Fruit fly (Drosophila melanogaster): Measurements from ENCODE around the gene tal-2A.

tal-2A gene

DNA sequence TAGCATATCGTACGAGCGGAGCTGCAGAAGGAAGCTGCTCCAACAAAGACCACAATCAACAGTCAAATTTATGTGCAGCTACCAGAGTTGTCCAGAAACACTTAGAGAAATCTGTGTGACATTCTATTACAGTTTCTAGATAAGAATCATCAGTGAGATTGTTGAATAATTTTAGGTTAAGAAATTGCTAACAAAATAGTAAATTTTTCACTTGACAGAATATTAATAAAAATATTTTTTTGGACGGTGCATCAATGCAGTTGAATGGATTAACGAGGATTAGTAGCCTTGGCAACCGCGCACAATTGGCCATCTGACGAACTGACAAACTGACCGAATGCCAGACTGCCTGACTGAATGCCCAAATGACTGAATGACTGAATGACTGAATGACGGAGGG lies 34.4 kb downstream of the tal-2A start (continued):
- TF ChIP-seq Sox102F (GFP tag; optimal IDR thresholded peaks at IDR 0.05), result no peak
- TF ChIP-seq Blimp-1 (GFP tag; optimal IDR thresholded peaks at IDR 0.05), result no peak
- no peak for TF ChIP-seq CG6792 (GFP tag; optimal IDR thresholded peaks at IDR 0.05)
- TF ChIP-seq fd59A (GFP tag; optimal IDR thresholded peaks at IDR 0.05), result no peak
- TF ChIP-seq salr (GFP tag; optimal IDR thresholded peaks at IDR 0.05), result peak in 1 of 2 experiments; percentile 7
- no peak for TF ChIP-seq CG6163 (GFP tag; IDR thresholded peaks at IDR 0.05)
- TF ChIP-seq Lpt (GFP tag; optimal IDR thresholded peaks at IDR 0.05), result no peak
- no peak for TF ChIP-seq acj6 (GFP tag; optimal IDR thresholded peaks at IDR 0.05)
- TF ChIP-seq CG11762 (GFP tag; optimal IDR thresholded peaks at IDR 0.05; ENCODE audit: insufficient read depth), result no peak
- no peak for TF ChIP-seq Eip75B (GFP tag; optimal IDR thresholded peaks at IDR 0.05)
- TF ChIP-seq Smox (GFP tag; optimal IDR thresholded peaks at IDR 0.05), result no peak
- TF ChIP-seq Sox14 (GFP tag; optimal IDR thresholded peaks at IDR 0.05), result peak; percentile 11
- TF ChIP-seq Eip78C (GFP tag), result peak; percentile 28
- no peak for TF ChIP-seq dac (GFP tag; optimal IDR thresholded peaks at IDR 0.05)

dm6 chr3R:13848272-13848671 lies 35.4 kb downstream of the tal-2A start:
- peak; percentile 12 for TF ChIP-seq CG6276 (GFP tag; optimal IDR thresholded peaks at IDR 0.05)
- TF ChIP-seq svp (GFP tag), result peak; percentile 64
- peak; percentile 25 for TF ChIP-seq CG10631 (GFP tag; optimal IDR thresholded peaks at IDR 0.05)
- TF ChIP-seq Met (GFP tag; optimal IDR thresholded peaks at IDR 0.05), result no peak
- TF ChIP-seq Hr38 (GFP tag; optimal IDR thresholded peaks at IDR 0.05), result no peak
- no peak for TF ChIP-seq Gug (GFP tag; IDR thresholded peaks at IDR 0.05)
- peak; percentile 1 for TF ChIP-seq CG4318 (GFP tag; optimal IDR thresholded peaks at IDR 0.05)
- no peak for TF ChIP-seq eg (GFP tag; IDR thresholded peaks at IDR 0.05)
- no peak for TF ChIP-seq Sox15 (GFP tag; optimal IDR thresholded peaks at IDR 0.05)
- TF ChIP-seq Smox (GFP tag; optimal IDR thresholded peaks at IDR 0.05), result no peak
- no peak for TF ChIP-seq fkh (GFP tag; optimal IDR thresholded peaks at IDR 0.05)
- no peak for TF ChIP-seq CG6163 (GFP tag; IDR thresholded peaks at IDR 0.05)
- TF ChIP-seq ss (GFP tag; optimal IDR thresholded peaks at IDR 0.05), result peak in 1 of 2 experiments; percentile 21
- no peak for TF ChIP-seq Hr39 (GFP tag; optimal IDR thresholded peaks at IDR 0.05)
- TF ChIP-seq CG8632 (GFP tag; optimal IDR thresholded peaks at IDR 0.05), result peak; percentile 10
- TF ChIP-seq fd59A (GFP tag; optimal IDR thresholded peaks at IDR 0.05), result no peak
- peak; percentile 57 for TF ChIP-seq CG32006 (GFP tag; optimal IDR thresholded peaks at IDR 0.05)
- no peak for TF ChIP-seq CG15336 (GFP tag; IDR thresholded peaks at IDR 0.05)
- TF ChIP-seq CG6792 (GFP tag; optimal IDR thresholded peaks at IDR 0.05), result no peak
- TF ChIP-seq Sox102F (GFP tag; optimal IDR thresholded peaks at IDR 0.05), result no peak
- TF ChIP-seq Sox14 (GFP tag; optimal IDR thresholded peaks at IDR 0.05), result no peak
- TF ChIP-seq CG31627 (GFP tag; optimal IDR thresholded peaks at IDR 0.05), result no peak
- TF ChIP-seq fd85E (GFP tag; optimal IDR thresholded peaks at IDR 0.05), result no peak
- peak; percentile 48 for TF ChIP-seq Ets96B (tag; optimal IDR thresholded peaks at IDR 0.05)
- no peak for TF ChIP-seq CG6854 (GFP tag; optimal IDR thresholded peaks at IDR 0.05)
- TF ChIP-seq CG11762 (GFP tag; optimal IDR thresholded peaks at IDR 0.05; ENCODE audit: insufficient read depth), result peak; percentile 6
- peak; percentile 23; the same call in 1 of the 3 replicates for TF ChIP-seq CG8119 (GFP tag; IDR thresholded peaks at IDR 0.05)
- no peak for TF ChIP-seq CG8319 (GFP tag; optimal IDR thresholded peaks at IDR 0.05)
- no peak for TF ChIP-seq topi (GFP tag; optimal IDR thresholded peaks at IDR 0.05)
- peak; percentile 4 for TF ChIP-seq CG10669 (GFP tag; optimal IDR thresholded peaks at IDR 0.05)
- peak; percentile 29 for TF ChIP-seq acj6 (GFP tag; optimal IDR thresholded peaks at IDR 0.05)
- peak; percentile 2 for TF ChIP-seq CG34406 (GFP tag; optimal IDR thresholded peaks at IDR 0.05)
- TF ChIP-seq CG6808 (GFP tag; optimal IDR thresholded peaks at IDR 0.05), result peak; percentile 27
- no peak for TF ChIP-seq Hr4 (GFP tag; optimal IDR thresholded peaks at IDR 0.05)
- TF ChIP-seq spab (GFP tag; optimal IDR thresholded peaks at IDR 0.05), result peak; percentile 30
- peak; percentile 22 for TF ChIP-seq CG3919 (GFP tag; optimal IDR thresholded peaks at IDR 0.05)
- TF ChIP-seq pdm3 (GFP tag; optimal IDR thresholded peaks at IDR 0.05), result no peak
- TF ChIP-seq achi (GFP tag; optimal IDR thresholded peaks at IDR 0.05), result peak; percentile 56
- no peak for TF ChIP-seq dac (GFP tag; optimal IDR thresholded peaks at IDR 0.05)
- TF ChIP-seq OdsH (GFP tag; optimal IDR thresholded peaks at IDR 0.05), result peak; percentile 43
- TF ChIP-seq CG16779 (tag; optimal IDR thresholded peaks at IDR 0.05), result no peak
- peak; percentile 66 for TF ChIP-seq Eip78C (GFP tag)
- TF ChIP-seq Blimp-1 (GFP tag; optimal IDR thresholded peaks at IDR 0.05), result no peak
- TF ChIP-seq CG9139 (GFP tag; optimal IDR thresholded peaks at IDR 0.05), result no peak
- TF ChIP-seq esn (GFP tag; optimal IDR thresholded peaks at IDR 0.05), result no peak
- no peak for TF ChIP-seq CG7368 (GFP tag; optimal IDR thresholded peaks at IDR 0.05)
